Worm (Caenorhabditis elegans) whole organism, dauer: ENCODE measurements around the gene AH6.3.

Source experiments
- unc-62 ChIP-seq: sonication (generic microtip); optimal IDR thresholded peaks from 2 replicates; lab custom pipeline; 2017; ENCODE audit warnings: missing biosample characterization, missing genetic modification reagents, missing genetic modification characterization

The AH6.3 gene

DNA sequence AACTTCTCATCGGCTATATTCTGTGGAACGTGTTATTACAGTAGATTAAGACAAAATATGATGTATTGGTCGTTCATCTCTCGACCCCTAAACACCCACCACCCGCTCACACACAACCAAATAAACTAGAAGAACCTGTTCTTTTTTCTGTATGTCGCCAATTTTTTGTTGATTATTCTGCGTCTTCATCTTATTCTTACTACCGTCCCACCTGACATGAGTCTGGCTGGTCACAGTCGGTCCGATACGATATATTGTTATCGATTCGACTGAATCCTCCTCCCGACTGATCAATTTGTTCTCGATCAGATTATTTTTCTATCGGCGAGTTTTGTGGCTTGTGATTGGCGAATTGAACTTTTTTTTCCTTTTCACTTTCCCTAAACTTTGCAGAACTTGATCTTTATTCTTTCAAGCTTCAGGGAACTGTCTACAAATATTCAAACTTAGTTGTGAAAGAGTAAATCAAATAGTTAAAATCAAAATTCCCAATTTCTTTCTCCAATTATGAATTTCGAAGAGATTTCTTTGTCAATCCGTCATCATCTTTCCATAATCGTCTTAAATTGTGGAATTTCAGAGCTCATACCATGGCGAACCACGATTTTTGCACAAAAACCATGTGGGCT is 36.2 kb downstream of the AH6.3 start, which contains the start of gene F35H8.2:
Gene F35H8.2, plus strand, starts transcription at position 579 of the 629 bp plus-strand sequence.
- TF ChIP-seq unc-62 (GFP tag; lab: Kevin White, UChicago): no peak

DNA sequence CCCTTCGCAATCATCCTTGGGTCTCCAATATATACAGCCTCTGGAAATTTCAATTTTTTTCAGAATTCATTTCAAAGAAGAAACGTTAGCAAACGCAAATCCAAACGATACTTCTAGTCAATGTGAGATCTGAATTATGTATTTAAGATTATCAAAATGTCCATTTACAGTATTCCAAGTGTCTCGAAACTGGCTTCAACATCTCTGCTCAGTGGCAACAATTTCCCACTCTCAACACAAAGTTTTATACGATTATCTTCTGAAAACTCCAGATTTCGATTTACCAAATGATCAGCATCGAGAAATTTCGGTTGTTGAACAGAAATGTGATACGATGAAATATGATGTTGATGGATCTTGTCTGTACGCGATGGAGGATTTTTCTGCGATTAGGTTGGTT is 37.7 kb downstream of the AH6.3 start:
- TF ChIP-seq unc-62 (GFP tag; lab: Kevin White, UChicago): no peak

DNA sequence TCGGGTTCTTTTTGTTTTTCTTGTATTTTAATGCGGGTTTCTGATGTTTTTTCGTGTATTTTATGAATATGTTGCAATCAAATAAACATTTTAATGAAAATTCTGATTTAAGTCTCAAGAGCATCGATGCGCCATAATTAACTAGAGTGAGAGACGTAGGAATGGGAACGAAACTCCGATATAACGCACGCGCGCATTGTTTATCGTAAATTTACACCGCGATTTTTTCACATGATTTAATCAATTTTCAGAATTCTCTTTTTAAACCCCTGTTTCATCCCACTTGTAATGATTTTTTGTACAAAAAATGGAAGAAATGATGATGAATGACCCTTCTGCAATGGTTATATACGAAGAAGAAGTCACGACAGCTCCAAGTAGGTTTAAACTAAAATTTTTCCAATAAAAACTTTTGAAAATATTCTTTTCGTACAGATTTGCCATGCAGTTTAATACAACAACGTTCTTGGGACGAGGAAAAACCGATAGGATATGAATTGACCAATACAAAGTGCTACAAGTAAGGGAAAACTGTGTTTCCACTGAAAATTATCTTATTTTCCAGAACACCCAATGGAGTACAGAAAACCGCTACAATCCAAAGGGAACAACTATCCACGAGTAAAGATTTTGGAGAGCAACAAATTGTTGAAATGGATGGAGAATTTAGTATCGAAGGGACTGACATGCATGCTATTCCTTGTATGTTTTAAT is 38.7 kb downstream of the AH6.3 start, which contains the start of gene zfp-2:
Gene zfp-2, plus strand, starts transcription at position 214 of the 714 bp plus-strand sequence.
- no peak for TF ChIP-seq unc-62 (GFP tag; lab: Kevin White, UChicago)

DNA sequence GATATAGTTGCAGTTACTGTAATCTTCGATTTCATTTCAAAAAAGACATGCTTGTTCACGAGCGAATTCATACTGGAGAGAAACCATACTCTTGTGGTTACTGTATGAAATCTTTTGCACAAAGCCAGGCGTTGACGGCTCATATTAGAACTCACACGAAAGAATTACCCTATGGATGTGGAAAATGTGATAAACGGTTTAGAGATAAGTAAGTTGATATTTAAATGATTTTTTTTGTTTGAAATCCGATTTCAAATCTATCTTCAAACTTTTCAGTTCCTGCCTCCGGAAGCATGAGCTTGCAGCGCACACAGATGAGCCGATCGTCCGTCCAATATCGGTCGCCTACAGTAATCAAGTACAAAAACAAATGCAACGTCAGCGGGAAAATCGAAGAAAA is 40.1 kb downstream of the AH6.3 start:
- TF ChIP-seq unc-62 (GFP tag; lab: Kevin White, UChicago): no peak

DNA sequence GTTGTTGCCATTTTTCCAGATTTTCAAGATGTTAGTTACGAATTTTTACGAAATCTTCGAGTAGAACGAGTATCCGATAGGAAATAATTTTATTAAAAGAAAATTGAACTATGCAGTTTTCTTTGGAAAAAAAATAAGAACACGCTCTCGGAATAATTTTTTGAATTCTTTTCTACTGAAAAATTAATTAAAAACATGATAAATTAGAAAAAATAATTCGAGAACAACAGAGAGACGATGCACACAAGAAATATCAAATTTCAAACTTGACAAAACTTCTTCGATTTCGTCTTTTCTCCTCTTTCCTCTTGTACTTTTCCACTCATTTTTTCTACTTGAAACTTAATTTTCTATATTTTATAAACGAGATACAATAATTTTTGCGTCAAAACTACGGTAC is 41.1 kb downstream of the AH6.3 start, which contains the start of gene F35H8.4:
Gene F35H8.4, minus strand, starts transcription at position 101 of the 400 bp plus-strand sequence.
- TF ChIP-seq unc-62 (GFP tag; lab: Kevin White, UChicago): no peak

DNA sequence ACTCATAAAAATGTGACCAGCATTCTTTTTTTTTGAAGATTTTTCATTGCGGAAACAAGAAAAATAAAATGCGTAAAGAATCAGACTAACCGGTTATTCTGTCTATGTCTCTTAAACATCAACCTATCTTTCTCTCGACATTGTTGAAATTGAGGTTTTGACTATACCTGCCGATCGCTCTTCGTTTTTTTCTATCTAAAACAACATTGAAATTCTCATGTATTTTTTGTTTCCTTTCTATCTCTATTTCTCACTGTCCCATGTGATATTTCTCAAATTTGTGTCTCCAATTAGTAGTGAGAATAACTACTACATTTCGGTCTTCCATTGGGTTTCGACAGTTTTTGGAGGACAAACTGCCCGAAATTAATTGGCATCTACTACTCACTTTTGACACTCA is 42.0 kb downstream of the AH6.3 start:
- no peak for TF ChIP-seq unc-62 (GFP tag; lab: Kevin White, UChicago)

DNA sequence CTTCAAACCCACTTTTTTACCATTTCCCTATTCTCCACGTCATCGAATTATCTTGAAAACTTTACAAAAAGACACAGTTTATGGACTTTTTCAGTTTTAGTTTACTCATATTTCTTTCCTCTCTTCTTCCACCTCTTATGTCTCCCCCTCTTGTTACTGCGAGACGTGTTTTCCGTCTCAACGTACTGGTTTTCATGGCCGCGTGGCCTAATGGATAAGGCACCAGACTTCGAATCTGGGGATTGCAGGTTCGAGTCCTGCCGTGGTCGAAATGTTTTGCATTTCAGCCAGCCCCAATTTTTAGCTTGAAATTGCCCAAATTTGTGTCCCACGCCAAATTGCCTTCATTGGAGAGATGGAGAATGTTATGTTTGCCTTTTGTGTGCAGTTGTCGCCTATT is 47.2 kb downstream of the AH6.3 start:
- TF ChIP-seq unc-62 (GFP tag; lab: Kevin White, UChicago): no peak
